Fruit fly (Drosophila melanogaster): ENCODE data around the gene TwdlV.

DNA sequence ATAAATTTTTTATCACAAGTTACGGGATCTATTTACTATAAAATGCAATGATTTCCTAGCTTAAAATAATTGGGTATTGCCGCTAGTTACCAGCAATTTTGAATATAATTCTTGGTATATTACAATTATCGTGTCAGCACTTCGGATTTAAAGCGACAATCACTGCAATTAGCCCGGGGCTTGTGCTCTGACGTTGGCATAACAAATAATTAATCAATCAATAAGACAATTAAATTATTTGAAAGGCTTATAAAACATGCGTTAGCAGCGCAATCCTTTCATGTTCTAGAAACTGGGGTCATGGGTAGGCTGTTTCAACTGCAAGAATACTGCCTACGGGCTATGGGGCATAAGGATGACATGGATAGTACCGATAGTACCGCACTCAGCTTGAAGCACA is 2.2 kb downstream of the TwdlV start, which contains the start of gene Or82a:
- TF ChIP-seq CG8478 (optimal IDR thresholded peaks at IDR 0.05) (no peak), CTCF (optimal IDR thresholded peaks at IDR 0.05) (no peak)
